Worm (Caenorhabditis elegans) whole organism, young adult: Measurements from ENCODE around the gene col-111.
A peak's percentile ranks its signal among the peaks of the same experiment; 100 is the strongest.

Experiments used
- B0035.1 ChIP-seq: sonication (generic microtip); optimal IDR thresholded peaks from 2 replicates; lab custom pipeline; 2016; ENCODE audit warnings: missing genetic modification characterization, mild to moderate bottlenecking, missing compliant biosample characterization, missing genotype, missing genetic modification reagents
- B0336.3 ChIP-seq: fragments of 200-800 bp; sonication (Bioruptor generic); IDR thresholded peaks from 2 replicates; pipeline ENCODE4 v1.3.6; 2022; ENCODE audit warnings: missing genetic modification characterization, missing compliant biosample characterization
- C17E4.6 ChIP-seq: fragments of 200-800 bp; sonication (Bioruptor generic); IDR thresholded peaks from 2 replicates; pipeline ENCODE4 v1.3.6; 2022; ENCODE audit warnings: missing genetic modification reagents, missing genetic modification characterization, missing compliant biosample characterization
- F33H1.4 ChIP-seq: fragments of 200-800 bp; sonication (Bioruptor generic); IDR thresholded peaks from 2 replicates; pipeline ENCODE4 v1.3.6; 2022; ENCODE audit warnings: missing genetic modification reagents, missing genetic modification characterization, missing compliant biosample characterization
- F39B2.1 ChIP-seq: fragments of 200-800 bp; sonication (Bioruptor generic); IDR thresholded peaks from 2 replicates; pipeline ENCODE4 v1.3.6; 2022; ENCODE audit warnings: missing genetic modification reagents, missing genetic modification characterization, missing compliant biosample characterization
- F49E8.2 ChIP-seq: sonication (generic microtip); optimal IDR thresholded peaks from 3 replicates; lab custom pipeline; 2017; ENCODE audit warnings: missing genetic modification characterization, mild to moderate bottlenecking, missing compliant biosample characterization, antibody characterized with exemption, moderate library complexity; ENCODE audit not compliant: insufficient read depth
- F52B5.7 ChIP-seq: sonication (generic microtip); optimal IDR thresholded peaks from 2 replicates; lab custom pipeline; 2016; ENCODE audit warnings: mild to moderate bottlenecking, missing genetic modification characterization, missing compliant biosample characterization
- K11D2.4 ChIP-seq: fragments of 200-800 bp; sonication (Bioruptor generic); IDR thresholded peaks from 2 replicates; pipeline ENCODE4 v1.3.6; 2022; ENCODE audit warnings: missing genetic modification reagents, missing genetic modification characterization, missing compliant biosample characterization
- K12H6.12 ChIP-seq: fragments of 200-800 bp; sonication (Bioruptor generic); optimal IDR thresholded peaks from 2 replicates; lab custom pipeline; 2018; ENCODE audit warnings: mild to moderate bottlenecking, missing genetic modification characterization, missing compliant biosample characterization
- Y53F4B.3 ChIP-seq: fragments of 200-800 bp; sonication (Bioruptor generic); IDR thresholded peaks from 2 replicates; pipeline ENCODE4 v1.3.6; 2022; ENCODE audit warnings: missing genetic modification reagents, missing genetic modification characterization, missing compliant biosample characterization
- Y56A3A.18 ChIP-seq: fragments of 200-800 bp; sonication (Bioruptor generic); IDR thresholded peaks from 2 replicates; pipeline ENCODE4 v1.3.6; 2022; ENCODE audit warnings: missing genetic modification reagents, missing genetic modification characterization, missing compliant biosample characterization
- Y67H2A.10 ChIP-seq: fragments of 200-800 bp; sonication (Bioruptor generic); conservative IDR thresholded peaks from 2 replicates; pipeline ENCODE4 v1.3.6; 2022; ENCODE audit warnings: missing genetic modification reagents, missing genetic modification characterization, missing compliant biosample characterization
- Y95B8A.8 ChIP-seq: fragments of 200-800 bp; sonication (Bioruptor generic); IDR thresholded peaks from 2 replicates; pipeline ENCODE4 v1.3.6; 2022; ENCODE audit warnings: missing genetic modification reagents, missing genetic modification characterization, missing compliant biosample characterization
- akir-1 ChIP-seq: fragments of 200-800 bp; sonication (Bioruptor generic); optimal IDR thresholded peaks from 2 replicates; lab custom pipeline; 2018; ENCODE audit warnings: mild to moderate bottlenecking, missing genetic modification characterization, moderate library complexity, missing compliant biosample characterization
- atf-7 ChIP-seq: sonication (generic microtip); optimal IDR thresholded peaks from 2 replicates; lab custom pipeline; 2017; ENCODE audit warnings: mild to moderate bottlenecking, missing genetic modification characterization, missing compliant biosample characterization
- bed-1 ChIP-seq: fragments of 200-800 bp; sonication (Bioruptor generic); IDR thresholded peaks from 2 replicates; pipeline ENCODE4 v1.3.6; 2022; ENCODE audit warnings: missing genetic modification reagents, missing genetic modification characterization, missing compliant biosample characterization
- ccch-3 ChIP-seq: fragments of 200-800 bp; sonication (Bioruptor generic); optimal IDR thresholded peaks from 2 replicates; lab custom pipeline; 2018; ENCODE audit warnings: mild to moderate bottlenecking, missing genetic modification characterization, missing compliant biosample characterization
- ceh-100 ChIP-seq: fragments of 200-800 bp; sonication (Bioruptor generic); IDR thresholded peaks from 2 replicates; pipeline ENCODE4 v1.3.6; 2022; ENCODE audit warnings: missing genetic modification reagents, missing genetic modification characterization, missing compliant biosample characterization
- ceh-27 ChIP-seq: fragments of 200-800 bp; sonication (Bioruptor generic); optimal IDR thresholded peaks from 2 replicates; lab custom pipeline; 2018; ENCODE audit warnings: mild to moderate bottlenecking, missing genetic modification characterization, moderate library complexity, missing compliant biosample characterization
- ceh-40 ChIP-seq: fragments of 200-800 bp; sonication (Bioruptor generic); IDR thresholded peaks from 2 replicates; pipeline ENCODE4 v1.3.6; 2022; ENCODE audit warnings: missing genetic modification characterization, missing compliant biosample characterization
- ceh-58 ChIP-seq: fragments of 200-800 bp; sonication (Bioruptor generic); IDR thresholded peaks from 2 replicates; pipeline ENCODE4 v1.3.6; 2022; ENCODE audit warnings: missing genetic modification characterization, missing compliant biosample characterization
- ceh-91 ChIP-seq: fragments of 200-800 bp; sonication (Bioruptor generic); IDR thresholded peaks from 2 replicates; pipeline ENCODE4 v1.3.6; 2022; ENCODE audit warnings: missing genetic modification reagents, missing genetic modification characterization, missing compliant biosample characterization
- dpl-1 ChIP-seq: fragments of 150-350 bp; optimal IDR thresholded peaks from 2 replicates; lab custom pipeline; 2014; ENCODE audit warnings: missing biosample characterization, missing genetic modification reagents, missing genetic modification characterization
- ets-4 ChIP-seq: fragments of 200-800 bp; sonication (Bioruptor generic); optimal IDR thresholded peaks from 2 replicates; lab custom pipeline; 2018; ENCODE audit warnings: mild to moderate bottlenecking, missing genetic modification characterization, missing compliant biosample characterization
- fkh-3 ChIP-seq: sonication (generic microtip); optimal IDR thresholded peaks from 2 replicates; lab custom pipeline; 2016; ENCODE audit warnings: mild to moderate bottlenecking, missing genetic modification characterization, missing compliant biosample characterization
- him-1 ChIP-seq: sonication (generic microtip); optimal IDR thresholded peaks from 2 replicates; lab custom pipeline; 2016; ENCODE audit warnings: missing genotype, missing genetic modification reagents, missing genetic modification characterization, missing compliant biosample characterization
- hlh-12 ChIP-seq: sonication (generic microtip); optimal IDR thresholded peaks from 2 replicates; lab custom pipeline; 2016; ENCODE audit warnings: missing genetic modification characterization, missing compliant biosample characterization
- hsf-1 ChIP-seq: fragments of 200-800 bp; sonication (Bioruptor generic); IDR thresholded peaks from 2 replicates; pipeline ENCODE4 v1.3.6; 2022; ENCODE audit warnings: missing genetic modification reagents, missing genetic modification characterization, missing compliant biosample characterization
- lag-1 ChIP-seq: fragments of 200-800 bp; sonication (Bioruptor generic); IDR thresholded peaks from 2 replicates; pipeline ENCODE4 v1.3.6; 2022; ENCODE audit warnings: missing genetic modification reagents, missing genetic modification characterization, missing compliant biosample characterization
- let-526 ChIP-seq: fragments of 200-800 bp; sonication (Bioruptor generic); IDR thresholded peaks from 2 replicates; pipeline ENCODE4 v1.3.6; 2022; ENCODE audit warnings: missing genetic modification reagents, missing genetic modification characterization, missing compliant biosample characterization
- let-607 ChIP-seq, 2 experiments: fragments of 200-800 bp in 1 of 2; sonication (Bioruptor generic) in 1 of 2; sonication (generic microtip) in 1 of 2; optimal IDR thresholded peaks; 2 replicates each; lab custom pipeline; 2016 to 2018; ENCODE audit warnings: mild to moderate bottlenecking in 2 of 2, missing compliant biosample characterization in 2 of 2, missing genetic modification characterization in 2 of 2, moderate library complexity in 2 of 2, missing genotype in 1 of 2
- lin-54 ChIP-seq: fragments of 200-800 bp; sonication (Bioruptor generic); optimal IDR thresholded peaks from 2 replicates; lab custom pipeline; 2018; ENCODE audit warnings: mild to moderate bottlenecking, missing genetic modification characterization, missing compliant biosample characterization
- lir-1 ChIP-seq: fragments of 200-800 bp; sonication (Bioruptor generic); conservative IDR thresholded peaks from 2 replicates; pipeline ENCODE4 v1.3.6; 2022; ENCODE audit warnings: missing genetic modification reagents, missing genetic modification characterization, missing compliant biosample characterization
- lsy-27 ChIP-seq: sonication (generic microtip); optimal IDR thresholded peaks from 2 replicates; lab custom pipeline; 2017; ENCODE audit warnings: missing genetic modification characterization, mild to moderate bottlenecking, missing compliant biosample characterization, antibody characterized with exemption, missing genotype, borderline replicate concordance; ENCODE audit not compliant: insufficient read depth
- madf-8 ChIP-seq: fragments of 200-800 bp; sonication (Bioruptor generic); conservative IDR thresholded peaks from 2 replicates; pipeline ENCODE4 v1.3.6; 2022; ENCODE audit warnings: missing genetic modification reagents, missing genetic modification characterization, missing compliant biosample characterization
- mcd-1 ChIP-seq: fragments of 200-800 bp; sonication (Bioruptor generic); IDR thresholded peaks from 2 replicates; pipeline ENCODE4 v1.3.6; 2022; ENCODE audit warnings: missing genetic modification reagents, missing genetic modification characterization, missing compliant biosample characterization
- mes-4 ChIP-seq: sonication (generic microtip); optimal IDR thresholded peaks from 2 replicates; lab custom pipeline; 2016; ENCODE audit warnings: missing genotype, missing genetic modification characterization, missing compliant biosample characterization
- mxl-1 ChIP-seq: sonication (generic microtip); optimal IDR thresholded peaks from 2 replicates; lab custom pipeline; 2016; ENCODE audit warnings: missing genetic modification characterization, missing compliant biosample characterization
- nhr-27 ChIP-seq: fragments of 200-800 bp; sonication (Bioruptor generic); optimal IDR thresholded peaks from 2 replicates; lab custom pipeline; 2018; ENCODE audit warnings: mild to moderate bottlenecking, missing genetic modification characterization, moderate library complexity, missing compliant biosample characterization
- pbrm-1 ChIP-seq: fragments of 200-800 bp; sonication (Bioruptor generic); IDR thresholded peaks from 2 replicates; pipeline ENCODE4 v1.3.6; 2022; ENCODE audit warnings: missing genetic modification reagents, missing genetic modification characterization, missing compliant biosample characterization
- pha-4 ChIP-seq: fragments of 150-350 bp; sonication (generic microtip); optimal IDR thresholded peaks from 2 replicates; lab custom pipeline; 2014; ENCODE audit warnings: missing biosample characterization, missing genetic modification reagents, missing genetic modification characterization
- repo-1 ChIP-seq: sonication (generic microtip); optimal IDR thresholded peaks from 2 replicates; lab custom pipeline; 2017; ENCODE audit warnings: mild to moderate bottlenecking, missing genetic modification characterization, missing compliant biosample characterization
- sdz-38 ChIP-seq: sonication (generic microtip); optimal IDR thresholded peaks from 2 replicates; lab custom pipeline; 2016; ENCODE audit warnings: missing genotype, missing genetic modification characterization, missing compliant biosample characterization
- snpc-4 ChIP-seq, 5 experiments: fragments of 150-350 bp in 1 of 5; sonication (generic microtip) in 4 of 5; optimal IDR thresholded peaks; 2 replicates each; lab custom pipeline; 2014 to 2018; ENCODE audit warnings: missing genetic modification characterization in 5 of 5, missing biosample characterization in 3 of 5, antibody characterized with exemption in 2 of 5, mild to moderate bottlenecking in 2 of 5, missing compliant biosample characterization in 2 of 5, missing genotype in 2 of 5, moderate library complexity in 2 of 5, missing genetic modification reagents in 1 of 5
- unc-130 ChIP-seq: sonication (generic microtip); optimal IDR thresholded peaks from 2 replicates; lab custom pipeline; 2016; ENCODE audit warnings: missing genetic modification reagents, missing genetic modification characterization, missing compliant biosample characterization
- zfh-2 ChIP-seq: fragments of 200-800 bp; sonication (Bioruptor generic); conservative IDR thresholded peaks from 2 replicates; pipeline ENCODE4 v1.3.6; 2022; ENCODE audit warnings: missing genetic modification reagents, missing genetic modification characterization, missing compliant biosample characterization
- zim-3 ChIP-seq: sonication (generic microtip); optimal IDR thresholded peaks from 2 replicates; lab custom pipeline; 2017; ENCODE audit warnings: mild to moderate bottlenecking, missing genetic modification characterization, moderate library complexity, missing compliant biosample characterization
- ztf-28 ChIP-seq: fragments of 200-800 bp; sonication (Bioruptor generic); IDR thresholded peaks from 2 replicates; pipeline ENCODE4 v1.3.6; 2022; ENCODE audit warnings: missing genetic modification reagents, missing genetic modification characterization, missing compliant biosample characterization

The col-111 gene

DNA sequence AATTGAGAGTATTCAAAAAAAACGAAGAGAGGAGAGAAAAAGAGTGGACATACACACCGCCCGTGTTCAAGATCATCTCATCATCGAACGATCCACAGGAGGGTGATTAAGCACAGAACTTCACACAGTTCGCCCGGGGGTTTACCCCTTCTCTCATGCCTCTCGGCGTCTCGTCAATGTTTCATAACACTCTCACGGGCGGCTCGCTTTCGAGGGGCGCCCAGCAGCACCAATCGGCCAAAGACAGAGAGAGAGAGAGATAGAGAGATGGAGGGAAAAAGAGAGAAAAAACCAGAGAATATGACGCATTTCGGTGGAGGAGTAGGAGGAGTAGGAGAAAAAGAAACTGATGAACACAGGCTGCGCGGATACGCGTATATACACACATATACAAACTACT, 47.4 kb upstream of the col-111 start (continued):
- TF ChIP-seq bed-1 (GFP tag; lab: Robert Waterston, UW) (no peak), madf-8 (GFP tag; lab: Robert Waterston, UW) (no peak), sdz-38 (tag; lab: Kevin White, UChicago) (no peak), let-526 (GFP tag; lab: Robert Waterston, UW) (0 out of 2 replicates have a peak, but pooled peaks have one; percentile 47), pha-4 (tag; lab: Kevin White, UChicago) (no peak), lag-1 (GFP tag; lab: Robert Waterston, UW) (no peak), him-1 (tag; lab: Kevin White, UChicago) (no peak), hsf-1 (GFP tag; lab: Robert Waterston, UW) (0 out of 2 replicates have a peak, but pooled peaks have one; percentile 15), Y95B8A.8 (0 out of 2 replicates have a peak, but pooled peaks have one; percentile 37), nhr-27 (tag; lab: Kevin White, UChicago) (no peak), lir-1 (GFP tag; lab: Robert Waterston, UW) (no peak), unc-130 (GFP tag; lab: Kevin White, UChicago) (no peak), Y56A3A.18 (GFP tag; lab: Robert Waterston, UW) (no peak), zim-3 (tag; lab: Kevin White, UChicago) (no peak), let-607 (tag; optimal IDR thresholded peaks at IDR 0.05; lab: Kevin White, UChicago) (peak in 1 of 2 experiments; percentile 27), K11D2.4 (GFP tag; lab: Robert Waterston, UW) (peak; percentile 57; the same call in 1 of the 2 replicates), ceh-91 (GFP tag; lab: Robert Waterston, UW) (no peak), ceh-58 (GFP tag; lab: Robert Waterston, UW) (no peak), pbrm-1 (GFP tag; lab: Robert Waterston, UW) (peak; percentile 52), ets-4 (GFP tag; lab: Kevin White, UChicago) (peak; percentile 71), mxl-1 (no peak), ceh-40 (no peak), Y53F4B.3 (no peak), akir-1 (GFP tag; lab: Kevin White, UChicago) (no peak), repo-1 (tag; lab: Kevin White, UChicago) (peak; percentile 21), snpc-4 (GFP tag; optimal IDR thresholded peaks at IDR 0.05; lab: Kevin White, UChicago) (no peak), snpc-4 (tag; optimal IDR thresholded peaks at IDR 0.05; lab: Kevin White, UChicago) (peak in 1 of 4 experiments; percentile 25), mes-4 (tag; lab: Kevin White, UChicago) (no peak), B0035.1 (tag; lab: Kevin White, UChicago) (no peak), atf-7 (tag; lab: Kevin White, UChicago) (no peak), dpl-1 (GFP tag; lab: Kevin White, UChicago) (no peak), K12H6.12 (tag; lab: Kevin White, UChicago) (peak; percentile 77), lsy-27 (no peak), C17E4.6 (GFP tag; lab: Robert Waterston, UW) (0 out of 2 replicates have a peak, but pooled peaks have one; percentile 19), B0336.3 (peak; percentile 43; the same call in 1 of the 2 replicates), ceh-100 (GFP tag; lab: Robert Waterston, UW) (no peak), ccch-3 (GFP tag; lab: Kevin White, UChicago) (no peak), F39B2.1 (GFP tag; lab: Robert Waterston, UW) (no peak), zfh-2 (GFP tag; lab: Robert Waterston, UW) (peak; percentile 97), lin-54 (GFP tag; lab: Kevin White, UChicago) (peak; percentile 43), fkh-3 (tag; lab: Kevin White, UChicago) (no peak), Y67H2A.10 (GFP tag; lab: Robert Waterston, UW) (no peak), mcd-1 (GFP tag; lab: Robert Waterston, UW) (peak; percentile 65), ceh-27 (peak; percentile 28), F52B5.7 (tag; lab: Kevin White, UChicago) (no peak), hlh-12 (tag; lab: Kevin White, UChicago) (no peak), ztf-28 (GFP tag; lab: Robert Waterston, UW) (no peak), F33H1.4 (GFP tag; lab: Robert Waterston, UW) (no peak), F49E8.2 (no peak)
